Worm (Caenorhabditis elegans) whole organism, midembryonic: Measurements from ENCODE around the gene pmpl-1.

Source experiments
- T22C8.4 ChIP-seq: fragments of 200-800 bp; sonication (Bioruptor generic); IDR thresholded peaks from 2 replicates; pipeline ENCODE4 v1.3.6; 2022; ENCODE audit warnings: missing genetic modification characterization, missing compliant biosample characterization
- flt-1 ChIP-seq: fragments of 200-800 bp; sonication (Bioruptor generic); IDR thresholded peaks from 2 replicates; pipeline ENCODE4 v1.3.6; 2022; ENCODE audit warnings: missing genetic modification characterization, missing compliant biosample characterization
- klf-2 ChIP-seq: fragments of 200-800 bp; sonication (Bioruptor generic); conservative IDR thresholded peaks from 2 replicates; pipeline ENCODE4 v1.3.6; 2022; ENCODE audit warnings: missing genetic modification reagents, missing genetic modification characterization, missing compliant biosample characterization
- ztf-23 ChIP-seq: fragments of 200-800 bp; sonication (Bioruptor generic); IDR thresholded peaks from 2 replicates; pipeline ENCODE4 v1.3.6; 2022; ENCODE audit warnings: missing genetic modification reagents, missing genetic modification characterization, missing compliant biosample characterization
- ztf-29 ChIP-seq: fragments of 200-800 bp; sonication (Bioruptor generic); IDR thresholded peaks from 2 replicates; pipeline ENCODE4 v1.3.6; 2022; ENCODE audit warnings: missing genetic modification reagents, missing genetic modification characterization, missing compliant biosample characterization

DNA sequence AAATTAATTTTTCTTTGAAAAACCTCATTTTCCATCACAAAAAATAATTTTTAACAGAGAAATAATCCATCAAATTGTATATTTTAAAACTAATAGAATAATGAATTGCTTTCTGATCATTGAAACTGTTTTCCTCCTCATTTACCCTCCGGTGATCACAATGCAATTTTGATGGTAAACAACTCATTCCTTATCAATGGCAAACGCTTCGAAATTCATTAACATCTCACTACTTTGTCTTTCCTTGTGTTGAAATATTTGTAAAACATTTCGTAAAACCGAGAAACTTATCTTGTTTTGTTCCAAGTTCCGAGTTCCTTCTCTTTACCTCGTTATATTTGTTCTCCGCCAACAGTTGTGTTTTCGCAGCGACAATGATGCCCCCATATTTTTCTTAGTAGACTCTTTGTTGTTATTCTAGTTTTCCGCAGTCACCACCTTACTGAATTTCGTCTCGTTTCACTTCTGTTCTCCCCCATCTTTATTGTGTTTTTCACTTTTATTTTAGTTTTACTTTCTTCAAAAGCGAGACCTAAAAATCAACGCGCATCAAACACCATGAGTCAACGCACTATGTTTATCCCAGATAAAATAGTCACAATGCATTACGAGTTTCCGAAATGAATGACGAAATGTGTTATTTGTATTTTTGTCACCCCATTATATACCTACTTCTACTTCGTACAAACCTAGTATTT, 2.6 kb upstream of the pmpl-1 start:
- TF ChIP-seq flt-1 (no peak), T22C8.4 (GFP tag; lab: Robert Waterston, UW) (no peak), klf-2 (GFP tag; lab: Robert Waterston, UW) (no peak), ztf-29 (no peak), ztf-23 (GFP tag; lab: Robert Waterston, UW) (no peak)
